Worm (Caenorhabditis elegans): ENCODE results near the gene srh-112.

DNA sequence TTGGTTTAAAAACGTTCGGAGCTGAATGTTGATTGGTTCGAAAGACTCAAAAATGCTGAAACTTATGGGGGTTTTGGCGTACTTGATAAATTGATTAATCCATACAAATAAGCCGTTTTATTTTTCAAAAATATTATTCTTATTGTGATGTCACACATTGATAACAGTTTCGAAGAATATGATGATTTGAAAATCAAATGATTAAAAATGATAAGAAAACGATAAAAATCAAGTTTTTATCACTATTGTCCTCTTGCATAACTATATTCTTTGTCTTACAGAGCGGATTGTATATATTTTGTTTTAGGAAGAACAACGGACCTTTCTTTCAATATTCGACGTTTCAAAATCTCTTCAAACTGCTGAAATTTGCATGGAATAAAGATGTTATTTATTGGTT lies 17.0 kb upstream of the srh-112 start:
- TF ChIP-seq unc-62 (GFP tag; optimal IDR thresholded peaks at IDR 0.05) (no peak), ztf-22 (GFP tag; optimal IDR thresholded peaks at IDR 0.05) (no peak), snpc-1.3 (tag; optimal IDR thresholded peaks at IDR 0.05; ENCODE audit: insufficient read depth) (no peak)

All from whole organism, young adult.